Fruit fly (Drosophila melanogaster): ENCODE measurements around the gene Smr.

Gene Smr

DNA sequence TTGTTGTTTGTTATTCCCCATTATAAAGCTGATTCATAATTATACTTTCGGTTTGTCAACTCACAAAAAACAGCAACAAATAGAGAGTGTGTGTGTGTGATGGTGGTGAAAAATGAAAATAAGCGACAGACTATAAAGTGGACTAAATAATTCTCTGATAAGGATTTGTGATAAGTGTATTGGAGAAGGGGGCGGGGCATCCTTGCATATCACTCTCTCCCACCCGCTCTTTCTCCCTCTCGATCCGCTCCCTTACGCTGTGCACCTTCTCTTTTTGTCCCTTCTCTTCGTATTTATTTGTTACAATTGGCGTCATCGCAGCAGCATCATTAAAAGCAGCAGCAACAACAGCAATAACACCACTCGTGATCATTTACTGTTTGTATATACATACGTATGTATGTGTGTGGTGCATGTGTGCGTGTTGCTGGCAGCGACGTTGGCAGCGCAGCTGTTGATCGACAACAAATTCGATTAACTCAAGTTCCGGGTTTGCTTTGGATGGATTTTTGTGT, 80.9 kb downstream of the Smr start:
- TF ChIP-seq gsb-n (tag; optimal IDR thresholded peaks at IDR 0.05) (no peak), CG3163 (GFP tag; optimal IDR thresholded peaks at IDR 0.05) (peak; percentile 83), sens (GFP tag) (peak; percentile 63), Hand (GFP tag; optimal IDR thresholded peaks at IDR 0.05) (no peak), cwo (GFP tag; optimal IDR thresholded peaks at IDR 0.05) (peak; percentile 51), Adf1 (GFP tag; IDR thresholded peaks at IDR 0.05) (peak; percentile 85), crol (GFP tag; IDR thresholded peaks at IDR 0.05) (peak; percentile 55), cad (GFP tag; optimal IDR thresholded peaks at IDR 0.05) (no peak), onecut (GFP tag; IDR thresholded peaks at IDR 0.05) (peak; percentile 5; the same call in 1 of the 2 replicates), Poxn (GFP tag; IDR thresholded peaks at IDR 0.05) (no peak), yki (optimal IDR thresholded peaks at IDR 0.05) (peak; percentile 2), trem (tag; optimal IDR thresholded peaks at IDR 0.05) (peak; percentile 11), CG17359 (tag; optimal IDR thresholded peaks at IDR 0.05) (no peak), pfk (GFP tag; optimal IDR thresholded peaks at IDR 0.05) (peak; percentile 19), Fer1 (GFP tag; optimal IDR thresholded peaks at IDR 0.05) (peak; percentile 6), fd96Cb (tag; optimal IDR thresholded peaks at IDR 0.05) (no peak), CG15479 (GFP tag; optimal IDR thresholded peaks at IDR 0.05) (peak; percentile 56), sd (tag; optimal IDR thresholded peaks at IDR 0.05) (peak; percentile 5), CG42726 (GFP tag; IDR thresholded peaks at IDR 0.05; ENCODE audit: partially characterized antibody) (no peak), CG5180 (GFP tag; optimal IDR thresholded peaks at IDR 0.05) (no peak), Atf6 (GFP tag; IDR thresholded peaks at IDR 0.05) (peak; percentile 12; the same call in 1 of the 2 replicates), kni (GFP tag; optimal IDR thresholded peaks at IDR 0.05) (peak; percentile 53), Nf-YB (GFP tag; optimal IDR thresholded peaks at IDR 0.05) (no peak), Trl (optimal IDR thresholded peaks at IDR 0.05) (peak; percentile 68 to 71), Trl (GFP tag; optimal IDR thresholded peaks at IDR 0.05) (no peak), cg (GFP tag; optimal IDR thresholded peaks at IDR 0.05) (peak; percentile 84), tna (GFP tag; IDR thresholded peaks at IDR 0.05; ENCODE audit: partially characterized antibody) (0 out of 2 replicates have a peak, but pooled peaks have one; percentile 24), Pdp1 (GFP tag; optimal IDR thresholded peaks at IDR 0.05) (peak in 1 of 2 experiments; percentile 5), zfh2 (GFP tag; optimal IDR thresholded peaks at IDR 0.05) (no peak), lab (GFP tag; optimal IDR thresholded peaks at IDR 0.05) (no peak), lbe (GFP tag; optimal IDR thresholded peaks at IDR 0.05) (peak; percentile 45), aop (GFP tag; IDR thresholded peaks at IDR 0.05) (no peak), CG1603 (tag; optimal IDR thresholded peaks at IDR 0.05) (peak; percentile 23), zen (tag; optimal IDR thresholded peaks at IDR 0.05) (no peak), salm (tag; optimal IDR thresholded peaks at IDR 0.05) (no peak), Med (GFP tag) (peak; percentile 33), vvl (GFP tag; IDR thresholded peaks at IDR 0.05) (peak; percentile 35; the same call in 1 of the 2 replicates), CG8924 (tag; optimal IDR thresholded peaks at IDR 0.05) (peak; percentile 50), Deaf1 (tag; optimal IDR thresholded peaks at IDR 0.05) (peak; percentile 8), CG13894 (tag; optimal IDR thresholded peaks at IDR 0.05) (peak; percentile 14), abd-A (tag; optimal IDR thresholded peaks at IDR 0.05) (peak; percentile 69), chinmo (GFP tag; IDR thresholded peaks at IDR 0.05; ENCODE audit: partially characterized antibody) (peak; percentile 92; the same call in 3 of the 4 replicates), CG13296 (GFP tag; optimal IDR thresholded peaks at IDR 0.05) (peak; percentile 1), CG4360 (GFP tag; IDR thresholded peaks at IDR 0.05) (peak; percentile 80), row (GFP tag; IDR thresholded peaks at IDR 0.05) (no peak), unc-4 (GFP tag; IDR thresholded peaks at IDR 0.05; ENCODE audit: partially characterized antibody) (no peak), pros (GFP tag; optimal IDR thresholded peaks at IDR 0.05) (peak; percentile 73), exex (tag; optimal IDR thresholded peaks at IDR 0.05) (peak; percentile 12), YL-1 (GFP tag; optimal IDR thresholded peaks at IDR 0.05) (no peak), CG31365 (tag; optimal IDR thresholded peaks at IDR 0.05) (no peak)
